Worm (Caenorhabditis elegans) whole organism, L4 larva: ENCODE measurements around the gene M163.1.
A peak's percentile ranks its signal among the peaks of the same experiment; 100 is the strongest.
"Not testable (repeated sequence)": the region's sequence is repeated elsewhere in the genome, so short reads cannot be mapped to it uniquely, and the experiment has no call there.

Source experiments
- D1046.2 ChIP-seq: fragments of 200-800 bp; sonication (Bioruptor generic); IDR thresholded peaks from 2 replicates; pipeline ENCODE4 v1.3.6; 2022; ENCODE audit warnings: missing genetic modification characterization, missing compliant biosample characterization
- F10B5.3 ChIP-seq: sonication (generic microtip); optimal IDR thresholded peaks from 2 replicates; lab custom pipeline; 2016; ENCODE audit warnings: mild to moderate bottlenecking, missing genetic modification characterization, missing compliant biosample characterization
- F26F4.8 ChIP-seq: fragments of 200-800 bp; sonication (Bioruptor generic); conservative IDR thresholded peaks from 2 replicates; pipeline ENCODE4 v1.3.6; 2022; ENCODE audit warnings: missing genetic modification characterization, missing compliant biosample characterization
- F49E8.2 ChIP-seq: sonication (generic microtip); optimal IDR thresholded peaks from 2 replicates; lab custom pipeline; 2016; ENCODE audit warnings: missing compliant biosample characterization, mild to moderate bottlenecking, missing genetic modification characterization, borderline replicate concordance
- R02D3.7 ChIP-seq: fragments of 150-350 bp; sonication (generic microtip); optimal IDR thresholded peaks from 3 replicates; lab custom pipeline; 2014; ENCODE audit warnings: missing biosample characterization, missing genetic modification characterization
- Y105C5A.15 ChIP-seq: fragments of 200-800 bp; sonication (Bioruptor generic); IDR thresholded peaks from 2 replicates; pipeline ENCODE4 v1.3.6; 2022; ENCODE audit warnings: missing genetic modification characterization, missing compliant biosample characterization
- Y5F2A.4 ChIP-seq: fragments of 200-800 bp; sonication (Bioruptor generic); optimal IDR thresholded peaks from 2 replicates; lab custom pipeline; 2018; ENCODE audit warnings: mild to moderate bottlenecking, missing genetic modification characterization, missing compliant biosample characterization
- aha-1 ChIP-seq: fragments of 150-350 bp; peaks from one replicate; lab custom pipeline; 2014; ENCODE audit warnings: missing biosample characterization, missing genetic modification characterization
- attf-4 ChIP-seq: sonication (generic microtip); optimal IDR thresholded peaks from 3 replicates; lab custom pipeline; 2017; ENCODE audit warnings: missing biosample characterization, missing genetic modification characterization
- ceh-20 ChIP-seq: fragments of 200-800 bp; sonication (Bioruptor generic); IDR thresholded peaks from 2 replicates; pipeline ENCODE4 v1.3.6; 2022; ENCODE audit warnings: missing genetic modification reagents, missing genetic modification characterization, missing compliant biosample characterization
- ceh-28 ChIP-seq: fragments of 150-350 bp; optimal IDR thresholded peaks from 2 replicates; lab custom pipeline; 2014; ENCODE audit warnings: missing biosample characterization, missing genetic modification reagents, missing genetic modification characterization
- ceh-32 ChIP-seq: sonication (generic microtip); optimal IDR thresholded peaks from 2 replicates; lab custom pipeline; 2016; ENCODE audit warnings: mild to moderate bottlenecking, missing genetic modification characterization, missing compliant biosample characterization; ENCODE audit not compliant: poor library complexity
- ceh-82 ChIP-seq: sonication (generic microtip); optimal IDR thresholded peaks from 2 replicates; lab custom pipeline; 2017; ENCODE audit warnings: missing biosample characterization, missing genetic modification characterization
- daf-12 ChIP-seq: fragments of 150-350 bp; optimal IDR thresholded peaks from 2 replicates; lab custom pipeline; 2014; ENCODE audit warnings: missing biosample characterization, missing genetic modification reagents, missing genetic modification characterization
- daf-8 ChIP-seq: fragments of 200-800 bp; sonication (Bioruptor generic); IDR thresholded peaks from 2 replicates; pipeline ENCODE4 v1.3.6; 2022; ENCODE audit warnings: missing genetic modification characterization, missing compliant biosample characterization
- dmd-6 ChIP-seq: fragments of 200-800 bp; sonication (Bioruptor generic); IDR thresholded peaks from 2 replicates; pipeline ENCODE4 v1.3.6; 2022; ENCODE audit warnings: missing genetic modification reagents, missing genetic modification characterization, missing compliant biosample characterization
- dmd-8 ChIP-seq: fragments of 200-800 bp; sonication (Bioruptor generic); IDR thresholded peaks from 2 replicates; pipeline ENCODE4 v1.3.6; 2022; ENCODE audit warnings: missing genetic modification characterization, missing compliant biosample characterization
- duxl-1 ChIP-seq: sonication (generic microtip); optimal IDR thresholded peaks from 2 replicates; lab custom pipeline; 2016; ENCODE audit warnings: mild to moderate bottlenecking, missing genetic modification characterization, moderate library complexity, missing compliant biosample characterization; ENCODE audit not compliant: poor library complexity
- fkh-10 ChIP-seq: fragments of 150-350 bp; optimal IDR thresholded peaks from 2 replicates; lab custom pipeline; 2014; ENCODE audit warnings: missing biosample characterization, missing genetic modification reagents, missing genetic modification characterization
- fos-1 ChIP-seq: fragments of 150-350 bp; optimal IDR thresholded peaks from 2 replicates; lab custom pipeline; 2014; ENCODE audit warnings: missing biosample characterization, missing genetic modification characterization
- lin-15B ChIP-seq: fragments of 150-350 bp; sonication (generic microtip); optimal IDR thresholded peaks from 3 replicates; lab custom pipeline; 2014; ENCODE audit warnings: missing biosample characterization, missing genetic modification characterization
- lin-29 ChIP-seq: fragments of 200-800 bp; sonication (Bioruptor generic); IDR thresholded peaks from 2 replicates; pipeline ENCODE4 v1.3.6; 2022; ENCODE audit warnings: missing genetic modification reagents, missing genetic modification characterization, missing compliant biosample characterization
- lin-38 ChIP-seq: fragments of 200-800 bp; sonication (Bioruptor generic); IDR thresholded peaks from 2 replicates; pipeline ENCODE4 v1.3.6; 2022; ENCODE audit warnings: missing genetic modification reagents, missing genetic modification characterization, missing compliant biosample characterization
- lin-39 ChIP-seq: fragments of 150-350 bp; optimal IDR thresholded peaks from 2 replicates; lab custom pipeline; 2014; ENCODE audit warnings: missing biosample characterization, missing genetic modification reagents, missing genetic modification characterization
- madf-5 ChIP-seq, 2 experiments: fragments of 200-800 bp; sonication (Bioruptor generic); IDR thresholded peaks; 2 replicates each; pipeline ENCODE4 v1.3.6; 2022; ENCODE audit warnings: missing compliant biosample characterization in 2 of 2, missing genetic modification characterization in 2 of 2
- mdl-1 ChIP-seq, 2 experiments: fragments of 150-350 bp in 1 of 2; sonication (generic microtip) in 1 of 2; optimal IDR thresholded peaks; 2 replicates each; lab custom pipeline; 2014 to 2017; ENCODE audit warnings: missing biosample characterization in 2 of 2, missing genetic modification characterization in 2 of 2
- mdt-29 ChIP-seq: fragments of 200-800 bp; sonication (Bioruptor generic); IDR thresholded peaks from 2 replicates; pipeline ENCODE4 v1.3.6; 2022; ENCODE audit warnings: missing genetic modification reagents, missing genetic modification characterization, missing compliant biosample characterization
- mep-1 ChIP-seq: fragments of 150-350 bp; sonication (generic microtip); optimal IDR thresholded peaks from 3 replicates; lab custom pipeline; 2014; ENCODE audit warnings: missing biosample characterization, missing genetic modification characterization
- mxl-2 ChIP-seq: fragments of 200-800 bp; sonication (Bioruptor generic); conservative IDR thresholded peaks from 2 replicates; pipeline ENCODE4 v1.3.6; 2022; ENCODE audit warnings: missing genetic modification reagents, missing genetic modification characterization, missing compliant biosample characterization
- nhr-41 ChIP-seq: fragments of 200-800 bp; sonication (Bioruptor generic); IDR thresholded peaks from 2 replicates; pipeline ENCODE4 v1.3.6; 2022; ENCODE audit warnings: missing genetic modification reagents, missing genetic modification characterization, missing compliant biosample characterization
- nhr-42 ChIP-seq: fragments of 200-800 bp; sonication (Bioruptor generic); IDR thresholded peaks from 2 replicates; pipeline ENCODE4 v1.3.6; 2022; ENCODE audit warnings: missing genetic modification characterization, missing compliant biosample characterization
- nhr-6 ChIP-seq: fragments of 150-350 bp; optimal IDR thresholded peaks from 2 replicates; lab custom pipeline; 2014; ENCODE audit warnings: missing biosample characterization, missing genetic modification characterization
- nhr-76 ChIP-seq: fragments of 150-350 bp; optimal IDR thresholded peaks from 2 replicates; lab custom pipeline; 2014; ENCODE audit warnings: missing biosample characterization, missing genetic modification characterization
- sdz-12 ChIP-seq: fragments of 200-800 bp; sonication (Bioruptor generic); optimal IDR thresholded peaks from 2 replicates; lab custom pipeline; 2018; ENCODE audit warnings: mild to moderate bottlenecking, missing genetic modification characterization, missing compliant biosample characterization
- snpc-1.2 ChIP-seq: fragments of 200-800 bp; sonication (Bioruptor generic); IDR thresholded peaks from 2 replicates; pipeline ENCODE4 v1.3.6; 2022; ENCODE audit warnings: missing genetic modification reagents, missing genetic modification characterization, missing compliant biosample characterization
- snpc-4 ChIP-seq: fragments of 150-350 bp; optimal IDR thresholded peaks from 2 replicates; lab custom pipeline; 2014; ENCODE audit warnings: missing biosample characterization, missing genetic modification characterization
- spr-1 ChIP-seq: sonication (generic microtip); optimal IDR thresholded peaks from 2 replicates; lab custom pipeline; 2016; ENCODE audit warnings: mild to moderate bottlenecking, missing genetic modification characterization, missing compliant biosample characterization
- spr-3 ChIP-seq: fragments of 200-800 bp; sonication (Bioruptor generic); optimal IDR thresholded peaks from 2 replicates; lab custom pipeline; 2018; ENCODE audit warnings: mild to moderate bottlenecking, missing genetic modification characterization, missing compliant biosample characterization
- tra-1 ChIP-seq: fragments of 200-800 bp; sonication (Bioruptor generic); IDR thresholded peaks from 2 replicates; pipeline ENCODE4 v1.3.6; 2022; ENCODE audit warnings: missing genetic modification reagents, missing genetic modification characterization, missing compliant biosample characterization
- unc-130 ChIP-seq: sonication (generic microtip); optimal IDR thresholded peaks from 2 replicates; lab custom pipeline; 2016; ENCODE audit warnings: missing genetic modification reagents, missing genetic modification characterization, missing compliant biosample characterization
- vab-7 ChIP-seq: fragments of 200-800 bp; sonication (Bioruptor generic); IDR thresholded peaks from 2 replicates; pipeline ENCODE4 v1.3.6; 2022; ENCODE audit warnings: missing genetic modification reagents, missing genetic modification characterization, missing compliant biosample characterization
- zfp-3 ChIP-seq: fragments of 200-800 bp; sonication (Bioruptor generic); conservative IDR thresholded peaks from 2 replicates; pipeline ENCODE4 v1.3.6; 2022; ENCODE audit warnings: missing genetic modification reagents, missing genetic modification characterization, missing compliant biosample characterization
- ztf-11 ChIP-seq: fragments of 150-350 bp; optimal IDR thresholded peaks from 2 replicates; lab custom pipeline; 2014; ENCODE audit warnings: missing biosample characterization, missing genetic modification characterization

Gene M163.1

ce11 chrX:14530107-14530506 is 26.5 kb upstream of the M163.1 start, which contains the start of gene nspc-20:
nspc-20 (minus strand) TSS chrX:14530207.
- TF ChIP-seq lin-15B (tag; lab: Kevin White, UChicago), result no peak
- TF ChIP-seq lin-39, result no peak
- no peak for TF ChIP-seq mep-1 (tag; lab: Kevin White, UChicago)
- TF ChIP-seq lin-38 (GFP tag; lab: Robert Waterston, UW), result no peak
- no peak for TF ChIP-seq vab-7 (GFP tag; lab: Robert Waterston, UW)
- no peak for TF ChIP-seq ceh-28 (tag; lab: Kevin White, UChicago)
- TF ChIP-seq F49E8.2 (tag; lab: Kevin White, UChicago), result no peak
- no peak for TF ChIP-seq daf-8 (GFP tag; lab: Robert Waterston, UW)
- no peak for TF ChIP-seq mxl-2
- no peak for TF ChIP-seq nhr-42 (GFP tag; lab: Robert Waterston, UW)
- TF ChIP-seq lin-29 (GFP tag; lab: Robert Waterston, UW), result no peak
- no peak for TF ChIP-seq ceh-32 (tag; lab: Kevin White, UChicago)
- TF ChIP-seq aha-1 (tag; lab: Kevin White, UChicago), result no peak
- TF ChIP-seq snpc-4 (tag; lab: Kevin White, UChicago), result no peak

- TF ChIP-seq ceh-82 (tag; lab: Kevin White, UChicago); nhr-42 (GFP tag; lab: Robert Waterston, UW); madf-5 (GFP tag; IDR thresholded peaks at IDR 0.05; lab: Robert Waterston, UW): not testable (repeated sequence)
These were observed 24.8 kb upstream of the M163.1 start, which contains the start of gene nspc-19 for ce11 chrX:14528399-14528798. nspc-19 (plus strand) TSS chrX:14528699.

DNA sequence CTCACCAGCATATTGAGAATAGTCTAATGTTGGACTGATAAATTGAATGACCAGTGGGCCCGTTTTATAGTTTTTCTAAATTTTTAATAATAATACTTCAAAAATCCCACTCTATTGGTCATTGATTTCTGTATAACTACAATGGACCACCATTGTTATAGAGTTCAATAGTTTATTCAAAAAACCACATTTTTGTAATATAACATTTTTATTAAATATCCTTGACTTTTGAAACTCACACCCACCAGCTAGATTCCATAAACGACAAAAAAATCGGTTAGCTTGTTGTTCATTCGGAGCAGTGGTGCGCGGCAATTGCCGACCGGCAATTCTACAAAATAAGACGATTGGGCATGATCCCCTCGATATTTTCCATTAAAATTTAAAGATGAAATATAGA is 23.9 kb upstream of the M163.1 start, which contains the start of gene nspc-18:
nspc-18 (minus strand) TSS at position 101 of the 400 bp plus-strand sequence.
- TF ChIP-seq zfp-3 (GFP tag; lab: Robert Waterston, UW) (no peak), ceh-20 (no peak), F10B5.3 (tag; lab: Kevin White, UChicago) (no peak), duxl-1 (tag; lab: Kevin White, UChicago) (no peak), Y105C5A.15 (GFP tag; lab: Robert Waterston, UW) (no peak), attf-4 (tag; lab: Kevin White, UChicago) (no peak), spr-3 (GFP tag; lab: Kevin White, UChicago) (no peak), fkh-10 (no peak), dmd-6 (GFP tag; lab: Robert Waterston, UW) (no peak)

ce11 chrX:14525325-14526305 is 22.0 kb upstream of the M163.1 start:
- TF ChIP-seq daf-12 (tag; lab: Kevin White, UChicago) (no peak), nhr-42 (GFP tag; lab: Robert Waterston, UW) (peak; percentile 100), spr-1 (tag; lab: Kevin White, UChicago) (peak; percentile 98), vab-7 (GFP tag; lab: Robert Waterston, UW) (peak; percentile 98), spr-3 (GFP tag; lab: Kevin White, UChicago) (peak; percentile 98), dmd-8 (GFP tag; lab: Robert Waterston, UW) (peak; percentile 79; the same call in 1 of the 2 replicates), mdl-1 (tag; optimal IDR thresholded peaks at IDR 0.05; lab: Kevin White, UChicago) (peak; percentile 89 to 98), Y5F2A.4 (GFP tag; lab: Kevin White, UChicago) (peak; percentile 97), tra-1 (peak; percentile 99), nhr-6 (tag; lab: Kevin White, UChicago) (peak; percentile 80), mdt-29 (GFP tag; lab: Robert Waterston, UW) (peak; percentile 94), D1046.2 (peak; percentile 95), sdz-12 (GFP tag; lab: Kevin White, UChicago) (peak; percentile 71), unc-130 (GFP tag; lab: Kevin White, UChicago) (no peak), fos-1 (tag; lab: Kevin White, UChicago) (peak; percentile 96), R02D3.7 (tag; lab: Kevin White, UChicago) (no peak), F26F4.8 (no peak), mep-1 (tag; lab: Kevin White, UChicago) (peak; percentile 100), nhr-41 (GFP tag; lab: Robert Waterston, UW) (peak; percentile 73; the same call in 1 of the 2 replicates), ztf-11 (tag; lab: Kevin White, UChicago) (peak; percentile 91), nhr-76 (tag; lab: Kevin White, UChicago) (peak; percentile 80), ceh-82 (tag; lab: Kevin White, UChicago) (peak; percentile 84), snpc-1.2 (GFP tag; lab: Robert Waterston, UW) (peak; percentile 41; the same call in 1 of the 2 replicates)
